Worm (Caenorhabditis elegans) whole organism, L4/young adult: ENCODE measurements around the gene F37A4.2.

Source experiments
- dao-5 ChIP-seq: sonication (generic microtip); optimal IDR thresholded peaks from 2 replicates; lab custom pipeline; 2016; ENCODE audit warnings: missing genotype, missing genetic modification characterization, moderate library complexity, missing compliant biosample characterization
- him-1 ChIP-seq: sonication (generic microtip); optimal IDR thresholded peaks from 2 replicates; lab custom pipeline; 2016; ENCODE audit warnings: missing genotype, missing genetic modification reagents, missing genetic modification characterization, missing compliant biosample characterization

DNA sequence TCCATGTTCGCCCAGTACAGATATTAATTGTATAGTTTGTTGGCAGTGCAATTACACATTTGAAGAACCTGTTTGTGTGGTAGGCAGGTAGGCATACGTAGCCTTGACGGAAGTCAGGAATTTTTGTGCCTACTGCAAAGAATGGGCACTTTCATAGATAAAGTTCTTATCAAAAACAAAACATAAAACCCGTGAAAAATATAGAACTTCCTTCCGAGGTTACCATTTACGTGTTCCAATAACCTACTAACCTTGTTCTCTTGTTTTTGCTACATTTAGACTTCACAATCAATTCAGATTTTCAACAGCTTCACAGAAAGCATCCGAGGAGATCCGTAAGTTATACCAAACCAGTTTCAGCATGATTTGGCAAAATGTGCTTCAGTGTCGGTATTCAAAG lies 9.0 kb upstream of the F37A4.2 start, which contains the start of gene F37A4.4:
- no peak for TF ChIP-seq him-1 (tag; lab: Kevin White, UChicago)
- TF ChIP-seq dao-5 = no peak
